Worm (Caenorhabditis elegans) whole organism, L2 larva: Measurements from ENCODE around the gene rev-3.

Experiments
- R02D3.7 ChIP-seq: fragments of 150-350 bp; optimal IDR thresholded peaks from 2 replicates; lab custom pipeline; 2014; ENCODE audit warnings: missing biosample characterization, missing genetic modification characterization
- ama-1 ChIP-seq: fragments of 150-350 bp; optimal IDR thresholded peaks from 2 replicates; lab custom pipeline; 2018; ENCODE audit warnings: inconsistent platforms
- elt-3 ChIP-seq: sonication (generic microtip); optimal IDR thresholded peaks from 2 replicates; lab custom pipeline; 2017; ENCODE audit warnings: missing biosample characterization, missing genetic modification characterization
- fos-1 ChIP-seq: fragments of 150-350 bp; optimal IDR thresholded peaks from 2 replicates; lab custom pipeline; 2014; ENCODE audit warnings: missing biosample characterization, missing genetic modification characterization
- lin-13 ChIP-seq: fragments of 150-350 bp; optimal IDR thresholded peaks from 2 replicates; lab custom pipeline; 2014; ENCODE audit warnings: missing biosample characterization, missing genetic modification reagents, missing genetic modification characterization
- lsy-2 ChIP-seq, 2 experiments: fragments of 150-350 bp in 1 of 2; sonication (generic microtip) in 1 of 2; optimal IDR thresholded peaks; 2 replicates each; lab custom pipeline; 2014 to 2017; ENCODE audit warnings: missing biosample characterization in 2 of 2, missing genetic modification characterization in 2 of 2
- nhr-11 ChIP-seq: fragments of 150-350 bp; optimal IDR thresholded peaks from 2 replicates; lab custom pipeline; 2014; ENCODE audit warnings: missing biosample characterization, missing genetic modification characterization
- nhr-237 ChIP-seq: fragments of 150-350 bp; optimal IDR thresholded peaks from 2 replicates; lab custom pipeline; 2014; ENCODE audit warnings: missing biosample characterization, missing genetic modification characterization
- skn-1 ChIP-seq: sonication (generic microtip); optimal IDR thresholded peaks from 2 replicates; lab custom pipeline; 2017; ENCODE audit warnings: missing biosample characterization, missing genetic modification characterization
- snpc-4 ChIP-seq: fragments of 150-350 bp; optimal IDR thresholded peaks from 2 replicates; lab custom pipeline; 2014; ENCODE audit warnings: missing biosample characterization, missing genetic modification characterization
- unc-62 ChIP-seq: fragments of 150-350 bp; optimal IDR thresholded peaks from 2 replicates; lab custom pipeline; 2014; ENCODE audit warnings: missing biosample characterization, missing genetic modification reagents, missing genetic modification characterization
- ztf-11 ChIP-seq: sonication (generic microtip); optimal IDR thresholded peaks from 2 replicates; lab custom pipeline; 2017; ENCODE audit warnings: missing biosample characterization, missing genetic modification characterization

DNA sequence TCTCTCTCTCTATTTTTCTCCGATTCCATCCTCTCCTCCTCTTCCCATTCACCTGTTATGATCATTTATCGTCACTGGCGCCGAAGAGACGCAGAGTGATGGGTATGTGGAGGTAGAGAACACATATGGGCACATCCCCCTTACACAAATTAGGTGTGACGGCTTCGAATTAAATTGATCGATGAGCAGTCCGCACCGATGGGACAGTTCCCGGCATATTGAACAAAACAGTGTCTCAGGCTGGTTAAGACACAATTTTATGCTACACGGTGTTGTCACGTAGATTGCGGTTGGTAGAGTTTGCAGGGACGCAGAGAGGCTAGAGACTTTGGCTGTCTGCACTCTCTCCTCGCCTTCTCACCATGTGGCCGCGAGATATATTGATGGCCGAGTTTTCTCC, 24.3 kb upstream of the rev-3 start, which contains the start of gene R12B2.7:
- TF ChIP-seq elt-3 (no peak), ztf-11 (tag; lab: Kevin White, UChicago) (no peak), nhr-11 (tag; lab: Kevin White, UChicago) (no peak), unc-62 (no peak), skn-1 (tag; lab: Kevin White, UChicago) (no peak), ama-1 (lab: Kevin White, UChicago) (no peak), nhr-237 (tag; lab: Kevin White, UChicago) (no peak), R02D3.7 (tag; lab: Kevin White, UChicago) (no peak), snpc-4 (no peak), fos-1 (tag; lab: Kevin White, UChicago) (no peak), lsy-2 (tag; optimal IDR thresholded peaks at IDR 0.05; lab: Kevin White, UChicago) (no peak), lin-13 (no peak)
